Worm (Caenorhabditis elegans) whole organism, mixed stage, embryonic: ENCODE results near the gene rpl-11.1.

Experiments used
- mep-1 ChIP-seq: fragments of 150-350 bp; optimal IDR thresholded peaks from 2 replicates; lab custom pipeline; 2017; ENCODE audit warnings: missing biosample characterization, missing genetic modification reagents, missing genetic modification characterization, inconsistent platforms
- snpc-4 ChIP-seq: fragments of 150-350 bp; optimal IDR thresholded peaks from 2 replicates; lab custom pipeline; 2014; ENCODE audit warnings: missing biosample characterization, missing genetic modification characterization

DNA sequence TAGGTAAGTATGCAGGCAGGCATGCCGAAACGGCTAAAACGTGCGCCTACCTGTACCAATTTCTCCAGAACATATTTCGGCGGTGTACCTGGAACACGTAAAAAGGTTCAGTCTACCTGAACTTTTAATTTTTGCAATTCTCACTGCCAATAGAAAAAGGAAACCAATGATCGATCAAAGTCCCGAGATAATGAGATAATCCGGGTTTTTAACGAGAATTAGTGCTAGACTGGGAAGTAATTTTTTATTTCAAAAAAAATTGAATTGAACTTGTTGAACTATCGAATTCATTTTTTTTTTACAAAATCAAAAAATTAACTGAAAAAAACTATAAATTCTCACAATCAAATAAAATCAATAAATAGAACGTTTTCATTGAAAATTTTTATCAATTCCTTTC, 14.7 kb upstream of the rpl-11.1 start, which contains the start of gene T22F3.7:
- TF ChIP-seq snpc-4 (tag; lab: Kevin White, UChicago) (no peak), mep-1 (tag; lab: Kevin White, UChicago) (no peak)
